Worm (Caenorhabditis elegans) whole organism, young adult: ENCODE measurements around the gene srv-15.

ENCODE experiments used
- Y79H2A.3 ChIP-seq: fragments of 200-800 bp; sonication (Bioruptor generic); conservative IDR thresholded peaks from 2 replicates; pipeline ENCODE4 v1.3.6; 2022; ENCODE audit warnings: missing genetic modification reagents, missing genetic modification characterization, missing compliant biosample characterization
- akir-1 ChIP-seq: fragments of 200-800 bp; sonication (Bioruptor generic); optimal IDR thresholded peaks from 2 replicates; lab custom pipeline; 2018; ENCODE audit warnings: mild to moderate bottlenecking, missing genetic modification characterization, moderate library complexity, missing compliant biosample characterization
- attf-3 ChIP-seq: fragments of 200-800 bp; sonication (Bioruptor generic); conservative IDR thresholded peaks from 2 replicates; pipeline ENCODE4 v1.3.6; 2022; ENCODE audit warnings: missing genetic modification reagents, missing genetic modification characterization, missing compliant biosample characterization
- bed-1 ChIP-seq: fragments of 200-800 bp; sonication (Bioruptor generic); IDR thresholded peaks from 2 replicates; pipeline ENCODE4 v1.3.6; 2022; ENCODE audit warnings: missing genetic modification reagents, missing genetic modification characterization, missing compliant biosample characterization
- cebp-2 ChIP-seq: fragments of 200-800 bp; sonication (Bioruptor generic); IDR thresholded peaks from 2 replicates; pipeline ENCODE4 v1.3.6; 2022; ENCODE audit warnings: missing genetic modification characterization, missing compliant biosample characterization
- efl-1 ChIP-seq: fragments of 150-350 bp; optimal IDR thresholded peaks from 2 replicates; lab custom pipeline; 2014; ENCODE audit warnings: missing biosample characterization, missing genetic modification reagents, missing genetic modification characterization
- ets-4 ChIP-seq: fragments of 200-800 bp; sonication (Bioruptor generic); optimal IDR thresholded peaks from 2 replicates; lab custom pipeline; 2018; ENCODE audit warnings: mild to moderate bottlenecking, missing genetic modification characterization, missing compliant biosample characterization
- let-607 ChIP-seq, 2 experiments: fragments of 200-800 bp in 1 of 2; sonication (Bioruptor generic) in 1 of 2; sonication (generic microtip) in 1 of 2; optimal IDR thresholded peaks; 2 replicates each; lab custom pipeline; 2016 to 2018; ENCODE audit warnings: mild to moderate bottlenecking in 2 of 2, missing compliant biosample characterization in 2 of 2, missing genetic modification characterization in 2 of 2, moderate library complexity in 2 of 2, missing genotype in 1 of 2
- lin-35 ChIP-seq, 3 experiments: fragments of 150-350 bp in 2 of 3; sonication (generic microtip) in 1 of 3; optimal IDR thresholded peaks; 2 replicates each; lab custom pipeline; 2014 to 2018; ENCODE audit warnings: missing biosample characterization in 3 of 3, missing genetic modification characterization in 3 of 3, missing genetic modification reagents in 3 of 3
- snpc-1.3 ChIP-seq: sonication (generic microtip); optimal IDR thresholded peaks from 2 replicates; lab custom pipeline; 2017; ENCODE audit warnings: missing genetic modification characterization, mild to moderate bottlenecking, missing compliant biosample characterization, antibody characterized with exemption, moderate library complexity, missing genotype, missing genetic modification reagents; ENCODE audit not compliant: insufficient read depth
- zfh-2 ChIP-seq: fragments of 200-800 bp; sonication (Bioruptor generic); conservative IDR thresholded peaks from 2 replicates; pipeline ENCODE4 v1.3.6; 2022; ENCODE audit warnings: missing genetic modification reagents, missing genetic modification characterization, missing compliant biosample characterization

DNA sequence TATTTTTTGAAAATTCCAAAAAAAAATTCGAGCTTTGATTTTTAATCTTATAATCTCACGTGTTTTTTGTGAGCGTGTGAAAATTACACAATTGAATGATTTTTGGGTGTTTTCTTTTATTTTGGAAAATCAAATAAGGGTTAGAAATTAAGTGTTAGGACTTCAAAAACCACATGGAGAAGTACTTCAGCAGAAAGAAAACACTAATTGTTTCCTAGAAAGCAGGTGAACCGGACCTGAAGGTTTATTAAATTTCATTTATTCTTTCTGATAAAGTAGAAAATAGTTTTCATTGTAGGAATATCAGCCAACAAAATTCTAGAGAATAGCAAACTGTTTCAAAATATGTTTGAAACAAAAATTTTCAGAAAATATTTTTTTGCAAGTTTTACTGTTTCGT lies 1.9 kb downstream of the srv-15 start:
- TF ChIP-seq lin-35 (GFP tag; optimal IDR thresholded peaks at IDR 0.05; lab: Kevin White, UChicago) (no peak), zfh-2 (GFP tag; lab: Robert Waterston, UW) (no peak), bed-1 (GFP tag; lab: Robert Waterston, UW) (no peak), let-607 (tag; optimal IDR thresholded peaks at IDR 0.05; lab: Kevin White, UChicago) (no peak), efl-1 (GFP tag; lab: Kevin White, UChicago) (no peak), ets-4 (GFP tag; lab: Kevin White, UChicago) (no peak), cebp-2 (GFP tag; lab: Robert Waterston, UW) (no peak), Y79H2A.3 (GFP tag; lab: Robert Waterston, UW) (no peak), attf-3 (GFP tag; lab: Robert Waterston, UW) (no peak), akir-1 (GFP tag; lab: Kevin White, UChicago) (no peak), snpc-1.3 (no peak)
